Worm (Caenorhabditis elegans) whole organism, L2 larva: ENCODE measurements around the gene Y26E6A.2.
A peak's percentile ranks its signal among the peaks of the same experiment; 100 is the strongest.

ENCODE experiments used
- F13H6.1 ChIP-seq: sonication (generic microtip); optimal IDR thresholded peaks from 2 replicates; lab custom pipeline; 2016; ENCODE audit warnings: missing genetic modification characterization, missing compliant biosample characterization
- Y55F3AM.14 ChIP-seq: fragments of 200-800 bp; sonication (Bioruptor generic); optimal IDR thresholded peaks from 2 replicates; lab custom pipeline; 2018; ENCODE audit warnings: mild to moderate bottlenecking, missing genetic modification characterization, missing compliant biosample characterization
- ZK546.5 ChIP-seq: sonication (generic microtip); optimal IDR thresholded peaks from 2 replicates; lab custom pipeline; 2017; ENCODE audit warnings: missing biosample characterization, missing genetic modification characterization
- alr-1 ChIP-seq: fragments of 150-350 bp; optimal IDR thresholded peaks from 2 replicates; lab custom pipeline; 2014; ENCODE audit warnings: missing biosample characterization, missing genetic modification characterization
- aly-2 ChIP-seq: fragments of 150-350 bp; optimal IDR thresholded peaks from 2 replicates; lab custom pipeline; 2014; ENCODE audit warnings: missing biosample characterization, missing genetic modification characterization
- ama-1 ChIP-seq: fragments of 150-350 bp; optimal IDR thresholded peaks from 2 replicates; lab custom pipeline; 2018; ENCODE audit warnings: inconsistent platforms
- blmp-1 ChIP-seq: sonication (generic microtip); optimal IDR thresholded peaks from 2 replicates; lab custom pipeline; 2017; ENCODE audit warnings: missing genetic modification characterization, mild to moderate bottlenecking, missing compliant biosample characterization, antibody characterized with exemption, moderate library complexity; ENCODE audit not compliant: insufficient read depth
- ceh-82 ChIP-seq: fragments of 150-350 bp; optimal IDR thresholded peaks from 2 replicates; lab custom pipeline; 2014; ENCODE audit warnings: missing biosample characterization, missing genetic modification characterization
- crh-2 ChIP-seq: sonication (generic microtip); optimal IDR thresholded peaks from 2 replicates; lab custom pipeline; 2017; ENCODE audit warnings: missing biosample characterization, missing genetic modification characterization
- dmd-4 ChIP-seq: sonication (generic microtip); optimal IDR thresholded peaks from 2 replicates; lab custom pipeline; 2017; ENCODE audit warnings: missing biosample characterization, missing genetic modification characterization
- egl-27 ChIP-seq: sonication (generic microtip); optimal IDR thresholded peaks from 3 replicates; lab custom pipeline; 2017; ENCODE audit warnings: missing biosample characterization, missing genetic modification reagents, missing genetic modification characterization
- elt-1 ChIP-seq: fragments of 150-350 bp; optimal IDR thresholded peaks from 2 replicates; lab custom pipeline; 2014; ENCODE audit warnings: missing biosample characterization, missing genetic modification characterization
- fos-1 ChIP-seq: fragments of 150-350 bp; optimal IDR thresholded peaks from 2 replicates; lab custom pipeline; 2014; ENCODE audit warnings: missing biosample characterization, missing genetic modification characterization
- gmeb-1 ChIP-seq: fragments of 150-350 bp; optimal IDR thresholded peaks from 2 replicates; lab custom pipeline; 2014; ENCODE audit warnings: missing biosample characterization, missing genetic modification characterization
- lin-11 ChIP-seq: fragments of 150-350 bp; sonication (generic microtip); optimal IDR thresholded peaks from 2 replicates; lab custom pipeline; 2014; ENCODE audit warnings: missing biosample characterization, missing genetic modification characterization, inconsistent platforms, mixed read lengths
- lin-13 ChIP-seq: fragments of 150-350 bp; optimal IDR thresholded peaks from 2 replicates; lab custom pipeline; 2014; ENCODE audit warnings: missing biosample characterization, missing genetic modification reagents, missing genetic modification characterization
- lsy-2 ChIP-seq, 2 experiments: fragments of 150-350 bp in 1 of 2; sonication (generic microtip) in 1 of 2; optimal IDR thresholded peaks; 2 replicates each; lab custom pipeline; 2014 to 2017; ENCODE audit warnings: missing biosample characterization in 2 of 2, missing genetic modification characterization in 2 of 2
- mbf-1 ChIP-seq: sonication (generic microtip); optimal IDR thresholded peaks from 2 replicates; lab custom pipeline; 2017; ENCODE audit warnings: missing biosample characterization, missing genetic modification characterization
- mdl-1 ChIP-seq, 2 experiments: fragments of 150-350 bp in 1 of 2; sonication (generic microtip) in 1 of 2; optimal IDR thresholded peaks; 2 replicates each; lab custom pipeline; 2017; ENCODE audit warnings: missing biosample characterization in 2 of 2, missing genetic modification characterization in 2 of 2
- nhr-12 ChIP-seq: fragments of 150-350 bp; optimal IDR thresholded peaks from 2 replicates; lab custom pipeline; 2014; ENCODE audit warnings: missing biosample characterization, missing genetic modification characterization
- nhr-129 ChIP-seq: fragments of 150-350 bp; optimal IDR thresholded peaks from 2 replicates; lab custom pipeline; 2014; ENCODE audit warnings: missing biosample characterization, missing genetic modification characterization
- nhr-21 ChIP-seq: fragments of 150-350 bp; optimal IDR thresholded peaks from 2 replicates; lab custom pipeline; 2014; ENCODE audit warnings: missing biosample characterization, missing genetic modification characterization
- nhr-23 ChIP-seq: fragments of 150-350 bp; optimal IDR thresholded peaks from 2 replicates; lab custom pipeline; 2014; ENCODE audit warnings: missing biosample characterization, missing genetic modification reagents, missing genetic modification characterization
- nhr-237 ChIP-seq: fragments of 150-350 bp; optimal IDR thresholded peaks from 2 replicates; lab custom pipeline; 2014; ENCODE audit warnings: missing biosample characterization, missing genetic modification characterization
- nhr-25 ChIP-seq: fragments of 150-350 bp; sonication (generic microtip); optimal IDR thresholded peaks from 3 replicates; lab custom pipeline; 2014; ENCODE audit warnings: missing biosample characterization, missing genetic modification characterization
- nhr-6 ChIP-seq: fragments of 150-350 bp; optimal IDR thresholded peaks from 2 replicates; lab custom pipeline; 2014; ENCODE audit warnings: missing biosample characterization, missing genetic modification characterization
- nhr-77 ChIP-seq: fragments of 150-350 bp; optimal IDR thresholded peaks from 2 replicates; lab custom pipeline; 2014; ENCODE audit warnings: missing biosample characterization, missing genetic modification characterization
- peb-1 ChIP-seq: fragments of 150-350 bp; optimal IDR thresholded peaks from 2 replicates; lab custom pipeline; 2014; ENCODE audit warnings: missing biosample characterization, missing genetic modification characterization
- sem-4 ChIP-seq: fragments of 150-350 bp; optimal IDR thresholded peaks from 2 replicates; lab custom pipeline; 2014; ENCODE audit warnings: missing biosample characterization, missing genetic modification reagents, missing genetic modification characterization
- skn-1 ChIP-seq: sonication (generic microtip); optimal IDR thresholded peaks from 2 replicates; lab custom pipeline; 2017; ENCODE audit warnings: missing biosample characterization, missing genetic modification characterization
- sma-3 ChIP-seq: sonication (generic microtip); optimal IDR thresholded peaks from 2 replicates; lab custom pipeline; 2016; ENCODE audit warnings: missing genetic modification reagents, missing genetic modification characterization, missing compliant biosample characterization
- sma-9 ChIP-seq, 2 experiments: fragments of 150-350 bp in 1 of 2; sonication (generic microtip) in 1 of 2; optimal IDR thresholded peaks; 2 replicates each; lab custom pipeline; 2014 to 2016; ENCODE audit warnings: missing genetic modification characterization in 2 of 2, mild to moderate bottlenecking in 1 of 2, missing biosample characterization in 1 of 2, missing compliant biosample characterization in 1 of 2, missing genetic modification reagents in 1 of 2, moderate library complexity in 1 of 2
- snpc-4 ChIP-seq: fragments of 150-350 bp; optimal IDR thresholded peaks from 2 replicates; lab custom pipeline; 2014; ENCODE audit warnings: missing biosample characterization, missing genetic modification characterization
- unc-62 ChIP-seq: fragments of 150-350 bp; optimal IDR thresholded peaks from 2 replicates; lab custom pipeline; 2014; ENCODE audit warnings: missing biosample characterization, missing genetic modification reagents, missing genetic modification characterization
- zag-1 ChIP-seq: fragments of 150-350 bp; optimal IDR thresholded peaks from 2 replicates; lab custom pipeline; 2014; ENCODE audit warnings: missing biosample characterization, missing genetic modification characterization
- ztf-1 ChIP-seq: fragments of 200-800 bp; sonication (Bioruptor generic); conservative IDR thresholded peaks from 2 replicates; pipeline ENCODE4 v1.3.6; 2022; ENCODE audit warnings: missing genetic modification characterization, missing compliant biosample characterization
- ztf-11 ChIP-seq: sonication (generic microtip); optimal IDR thresholded peaks from 2 replicates; lab custom pipeline; 2017; ENCODE audit warnings: missing biosample characterization, missing genetic modification characterization
- ztf-4 ChIP-seq: fragments of 150-350 bp; optimal IDR thresholded peaks from 2 replicates; lab custom pipeline; 2014; ENCODE audit warnings: missing biosample characterization, missing genetic modification characterization

Y26E6A.2 gene

ce11 chrX:13914289-13914688, at the start of gene Y26E6A.2:
TSS of gene Y26E6A.2 (minus strand) at chrX:13914389.
- TF ChIP-seq egl-27 (no peak), mdl-1 (tag; optimal IDR thresholded peaks at IDR 0.05; lab: Kevin White, UChicago) (no peak), elt-1 (tag; lab: Kevin White, UChicago) (no peak), dmd-4 (no peak), nhr-6 (tag; lab: Kevin White, UChicago) (no peak), sma-3 (no peak), snpc-4 (no peak), skn-1 (tag; lab: Kevin White, UChicago) (no peak), gmeb-1 (tag; lab: Kevin White, UChicago) (no peak), blmp-1 (tag; lab: Kevin White, UChicago) (no peak), unc-62 (no peak), ztf-4 (tag; lab: Kevin White, UChicago) (no peak), ztf-1 (GFP tag; lab: Robert Waterston, UW) (no peak), sma-9 (GFP tag; optimal IDR thresholded peaks at IDR 0.05; lab: Kevin White, UChicago) (no peak), sma-9 (tag; optimal IDR thresholded peaks at IDR 0.05; lab: Kevin White, UChicago) (no peak), nhr-25 (tag; lab: Kevin White, UChicago) (no peak), mbf-1 (tag; lab: Kevin White, UChicago) (no peak), ztf-11 (no peak), nhr-23 (no peak), nhr-237 (no peak), lin-11 (tag; lab: Kevin White, UChicago) (no peak)

ce11 chrX:13963203-13963602, 49.0 kb upstream of the Y26E6A.2 start, which contains the start of gene F48F7.3:
TSS of gene F48F7.3 (plus strand) at chrX:13963503.
- no peak for TF ChIP-seq alr-1 (tag; lab: Kevin White, UChicago)

ce11 chrX:13959849-13960248, 45.7 kb upstream of the Y26E6A.2 start, which contains the start of gene syx-2:
TSS of gene syx-2 (plus strand) at chrX:13960149.
- TF ChIP-seq lin-13 = no peak
- no peak for TF ChIP-seq nhr-77 (tag; lab: Kevin White, UChicago)
- TF ChIP-seq skn-1 (tag; lab: Kevin White, UChicago) = no peak
- TF ChIP-seq peb-1 (tag; lab: Kevin White, UChicago) = no peak
- no peak for TF ChIP-seq dmd-4
- no peak for TF ChIP-seq crh-2 (tag; lab: Kevin White, UChicago)
- TF ChIP-seq ZK546.5 (tag; lab: Kevin White, UChicago) = no peak
- no peak for TF ChIP-seq mbf-1 (tag; lab: Kevin White, UChicago)
- TF ChIP-seq egl-27 = no peak
- no peak for TF ChIP-seq nhr-21 (tag; lab: Kevin White, UChicago)
- TF ChIP-seq snpc-4 = no peak
- TF ChIP-seq aly-2 (tag; lab: Kevin White, UChicago) = no peak
- TF ChIP-seq sem-4 (tag; lab: Kevin White, UChicago) = no peak
- no peak for TF ChIP-seq nhr-6 (tag; lab: Kevin White, UChicago)
- TF ChIP-seq unc-62 = no peak
- no peak for TF ChIP-seq nhr-12

ce11 chrX:13959383-13959782, 45.2 kb upstream of the Y26E6A.2 start:
- TF ChIP-seq sem-4 (tag; lab: Kevin White, UChicago) (no peak), lsy-2 (tag; optimal IDR thresholded peaks at IDR 0.05; lab: Kevin White, UChicago) (no peak), ceh-82 (tag; lab: Kevin White, UChicago) (no peak), nhr-77 (tag; lab: Kevin White, UChicago) (no peak), Y55F3AM.14 (GFP tag; lab: Kevin White, UChicago) (no peak), zag-1 (tag; lab: Kevin White, UChicago) (no peak), fos-1 (tag; lab: Kevin White, UChicago) (peak; percentile 70), ama-1 (lab: Kevin White, UChicago) (no peak)

ce11 chrX:13958451-13958850, 44.3 kb upstream of the Y26E6A.2 start:
- TF ChIP-seq alr-1 (tag; lab: Kevin White, UChicago) = no peak
- TF ChIP-seq F13H6.1 (tag; lab: Kevin White, UChicago) = peak; percentile 56
- peak; percentile 9 for TF ChIP-seq nhr-129 (tag; lab: Kevin White, UChicago)
- TF ChIP-seq, all 48 proteins: peak for 2
